Worm (Caenorhabditis elegans): ENCODE measurements around the gene fbxc-26.

DNA sequence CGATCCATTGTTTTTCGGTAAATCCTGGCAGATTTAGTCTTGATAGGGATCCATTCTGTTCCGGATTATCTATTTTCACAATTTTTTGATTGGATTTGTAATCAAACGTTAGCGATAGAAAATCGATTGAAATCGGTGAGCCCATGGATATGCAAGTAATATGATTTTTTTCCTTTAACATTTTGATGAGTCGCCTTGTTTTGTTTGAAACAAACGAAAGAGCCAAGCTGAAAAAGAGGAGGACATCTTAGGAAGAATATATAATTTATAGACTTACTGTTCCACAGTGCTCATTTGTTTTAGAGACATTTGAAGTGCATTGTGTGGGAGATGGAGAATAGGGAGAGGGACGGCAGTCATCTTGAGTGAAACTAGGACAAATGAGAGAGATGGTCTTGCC lies 5.6 kb downstream of the fbxc-26 start, which contains the start of the genes fbxb-18 and fbxb-19:
- no peak for TF ChIP-seq mxl-3 (GFP tag; optimal IDR thresholded peaks at IDR 0.05)
- TF ChIP-seq R02D3.7 (tag; optimal IDR thresholded peaks at IDR 0.05) = no peak
- no peak for TF ChIP-seq hlh-30 (tag; optimal IDR thresholded peaks at IDR 0.05; ENCODE audit: insufficient read depth)
- TF ChIP-seq nhr-76 (tag; optimal IDR thresholded peaks at IDR 0.05) = no peak
- TF ChIP-seq ama-1 (optimal IDR thresholded peaks at IDR 0.05) = no peak
- no peak for TF ChIP-seq set-16 (GFP tag; IDR thresholded peaks at IDR 0.05)
- TF ChIP-seq F37D6.2 (tag; optimal IDR thresholded peaks at IDR 0.05) = no peak
